Fruit fly (Drosophila melanogaster): ENCODE measurements around the gene Rpt3.

Gene Rpt3

DNA sequence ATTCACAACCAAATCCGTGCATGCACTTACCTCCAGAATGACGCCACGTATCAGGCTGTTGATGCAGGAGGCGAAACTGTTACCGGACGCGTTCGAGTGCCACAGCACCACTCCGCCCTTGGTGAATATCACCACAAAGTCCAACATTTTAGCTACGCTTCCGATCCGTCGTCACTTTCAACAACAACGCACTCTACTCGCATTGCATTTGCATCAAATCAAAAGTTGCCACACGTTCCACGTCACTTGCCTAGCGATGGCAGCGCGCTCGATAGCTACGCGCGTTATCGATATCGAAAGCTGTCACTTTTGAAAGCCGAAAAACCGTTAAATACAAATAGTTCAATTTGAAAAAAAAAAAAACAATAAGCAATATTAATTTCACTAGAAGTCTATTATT, 3.9 kb downstream of the Rpt3 start, which contains the start of gene SrpRalpha (continued):
- TF ChIP-seq pum (GFP tag; optimal IDR thresholded peaks at IDR 0.05) (no peak), H15 (GFP tag; IDR thresholded peaks at IDR 0.05) (no peak), dmrt99B (tag; optimal IDR thresholded peaks at IDR 0.05) (no peak), CG9817 (tag; optimal IDR thresholded peaks at IDR 0.05) (no peak), E2f2 (GFP tag; IDR thresholded peaks at IDR 0.05) (peak; percentile 74), H2.0 (GFP tag; IDR thresholded peaks at IDR 0.05) (no peak), chinmo (GFP tag; IDR thresholded peaks at IDR 0.05; ENCODE audit: partially characterized antibody) (peak; percentile 74; the same call in 1 of the 4 replicates), Hr39 (optimal IDR thresholded peaks at IDR 0.05) (no peak), slp2 (GFP tag; optimal IDR thresholded peaks at IDR 0.05) (no peak), HHEX (GFP tag; optimal IDR thresholded peaks at IDR 0.05) (no peak), fd3F (GFP tag; optimal IDR thresholded peaks at IDR 0.05) (no peak), ase (GFP tag; IDR thresholded peaks at IDR 0.05) (no peak), CG16779 (GFP tag; IDR thresholded peaks at IDR 0.05) (no peak), sna (GFP tag; IDR thresholded peaks at IDR 0.05; ENCODE audit: partially characterized antibody) (0 out of 2 replicates have a peak, but pooled peaks have one; percentile 16), CG14710 (tag; optimal IDR thresholded peaks at IDR 0.05) (peak; percentile 59), CG13287 (GFP tag; IDR thresholded peaks at IDR 0.05; ENCODE audit: partially characterized antibody) (peak; percentile 55), nom (GFP tag; optimal IDR thresholded peaks at IDR 0.05) (peak; percentile 14), CG10209 (GFP tag; optimal IDR thresholded peaks at IDR 0.05) (no peak), crol (GFP tag; IDR thresholded peaks at IDR 0.05) (no peak), her (GFP tag; optimal IDR thresholded peaks at IDR 0.05) (no peak), CG3407 (GFP tag; optimal IDR thresholded peaks at IDR 0.05) (no peak), CG5180 (GFP tag; optimal IDR thresholded peaks at IDR 0.05) (no peak), CG8281 (tag; optimal IDR thresholded peaks at IDR 0.05) (no peak), bsh (GFP tag; optimal IDR thresholded peaks at IDR 0.05) (no peak), pzg (GFP tag; optimal IDR thresholded peaks at IDR 0.05) (peak; percentile 39), CG1529 (GFP tag; optimal IDR thresholded peaks at IDR 0.05) (no peak), CrebB (tag; optimal IDR thresholded peaks at IDR 0.05) (no peak), CG6272 (GFP tag; IDR thresholded peaks at IDR 0.05) (no peak), caup (GFP tag; optimal IDR thresholded peaks at IDR 0.05; ENCODE audit: severe bottlenecking) (no peak), bigmax (GFP tag; optimal IDR thresholded peaks at IDR 0.05) (no peak), br (optimal IDR thresholded peaks at IDR 0.05) (no peak), Lpt (GFP tag; optimal IDR thresholded peaks at IDR 0.05) (no peak), CG17829 (tag; optimal IDR thresholded peaks at IDR 0.05) (peak; percentile 12), aop (GFP tag; IDR thresholded peaks at IDR 0.05) (no peak), CG15073 (GFP tag; optimal IDR thresholded peaks at IDR 0.05) (no peak), Fer3 (tag; optimal IDR thresholded peaks at IDR 0.05) (no peak), sens (GFP tag) (peak; percentile 60), CG17361 (GFP tag; IDR thresholded peaks at IDR 0.05) (no peak), inv (GFP tag; IDR thresholded peaks at IDR 0.05; ENCODE audit: partially characterized antibody) (no peak), CG10543 (GFP tag; optimal IDR thresholded peaks at IDR 0.05) (no peak), Deaf1 (tag; optimal IDR thresholded peaks at IDR 0.05) (no peak), CG15696 (tag; optimal IDR thresholded peaks at IDR 0.05) (no peak), Rfx (GFP tag; IDR thresholded peaks at IDR 0.05) (no peak), dm (GFP tag; optimal IDR thresholded peaks at IDR 0.05) (peak; percentile 3), lola (GFP tag; optimal IDR thresholded peaks at IDR 0.05) (no peak), CG8944 (GFP tag; optimal IDR thresholded peaks at IDR 0.05) (no peak), Dref (GFP tag; IDR thresholded peaks at IDR 0.05) (peak; percentile 72), stwl (tag; optimal IDR thresholded peaks at IDR 0.05) (peak; percentile 65), gfzf (GFP tag; optimal IDR thresholded peaks at IDR 0.05) (no peak), CG7556 (GFP tag; optimal IDR thresholded peaks at IDR 0.05) (no peak), CG17328 (GFP tag; IDR thresholded peaks at IDR 0.05) (no peak)
